Worm (Caenorhabditis elegans): ENCODE data around the gene Y119D3B.14.

The Y119D3B.14 gene

ce11 chrIII:1142798-1143197 lies 50.8 kb downstream of the Y119D3B.14 start, which contains the start of gene smr-1 (continued):
- no peak for TF ChIP-seq fos-1 (tag; optimal IDR thresholded peaks at IDR 0.05)
- peak; percentile 75; the same call in 1 of the 2 replicates for TF ChIP-seq D1046.2 (GFP tag; IDR thresholded peaks at IDR 0.05)

DNA sequence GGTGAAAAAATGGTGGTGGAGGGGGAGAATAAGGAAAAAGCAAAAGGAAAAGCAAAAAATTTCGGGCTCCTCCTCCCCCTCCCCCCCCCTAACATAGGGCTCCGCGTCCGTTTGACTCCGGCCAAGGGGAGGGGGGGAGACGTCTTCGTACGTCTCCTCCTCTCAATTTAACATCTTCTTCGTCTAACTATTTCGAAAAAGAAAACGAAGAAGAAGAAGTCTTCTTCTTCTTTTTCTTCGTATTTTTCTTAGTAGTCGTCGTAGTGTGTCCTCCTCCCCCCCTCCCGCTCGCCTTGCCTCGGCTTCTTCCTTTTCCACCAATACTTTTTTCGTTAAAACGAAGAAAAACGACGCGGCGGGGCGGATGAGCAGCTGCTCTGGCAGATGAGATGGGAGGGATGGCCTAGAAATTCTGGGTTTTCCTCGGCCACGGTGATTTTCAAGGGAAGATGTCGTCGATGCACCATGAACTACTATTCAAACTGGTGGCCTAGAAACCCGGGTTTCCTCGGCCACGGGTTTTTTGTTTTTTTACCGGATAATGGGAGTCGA lies 56.7 kb downstream of the Y119D3B.14 start:
- TF ChIP-seq rbr-2 (tag; optimal IDR thresholded peaks at IDR 0.05) (peak; percentile 22), dve-1 (tag; optimal IDR thresholded peaks at IDR 0.05; ENCODE audit: insufficient read depth) (no peak), mep-1 (tag; optimal IDR thresholded peaks at IDR 0.05) (peak; percentile 51), set-16 (GFP tag; IDR thresholded peaks at IDR 0.05) (peak; percentile 59), dpl-1 (GFP tag; optimal IDR thresholded peaks at IDR 0.05) (no peak), ctbp-1 (GFP tag; IDR thresholded peaks at IDR 0.05) (0 out of 2 replicates have a peak, but pooled peaks have one; percentile 29), unc-130 (GFP tag; optimal IDR thresholded peaks at IDR 0.05) (no peak), Y75B8A.6 (GFP tag; IDR thresholded peaks at IDR 0.05) (no peak)

DNA sequence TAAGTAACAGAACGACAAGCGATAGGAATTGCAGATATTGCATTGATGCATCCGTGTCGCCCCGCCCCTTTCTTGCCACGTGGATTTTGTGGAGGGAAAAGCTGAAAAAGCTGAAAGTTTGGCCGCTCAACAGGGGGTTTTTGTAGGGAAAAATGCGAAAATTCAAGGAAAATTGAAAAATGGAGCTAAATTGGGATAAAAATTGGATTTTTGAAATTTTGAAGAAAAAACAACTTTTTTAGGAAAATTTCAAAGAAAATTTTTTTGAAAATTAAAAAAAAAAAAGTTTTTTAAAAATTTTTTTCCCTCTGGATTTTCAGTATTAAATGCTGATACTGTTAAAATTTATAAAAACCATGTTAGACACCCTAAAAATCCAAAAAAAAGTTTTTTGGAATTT lies 57.7 kb downstream of the Y119D3B.14 start, which contains the start of gene lgc-46:
lgc-46 (minus strand) TSS at position 101 of the 400 bp plus-strand sequence.
- TF ChIP-seq nhr-48 (tag; optimal IDR thresholded peaks at IDR 0.05) (no peak), fos-1 (tag; optimal IDR thresholded peaks at IDR 0.05) (no peak), dve-1 (tag; optimal IDR thresholded peaks at IDR 0.05; ENCODE audit: insufficient read depth) (no peak), cey-2 (tag; optimal IDR thresholded peaks at IDR 0.05; ENCODE audit: borderline replicate concordance, insufficient read depth) (no peak), ama-1 (optimal IDR thresholded peaks at IDR 0.05) (no peak), aha-1 (tag) (no peak)
